Worm (Caenorhabditis elegans) whole organism, late embryonic: ENCODE measurements around the gene R10E11.5.

Source experiments
- fax-1 ChIP-seq: sonication (generic microtip); optimal IDR thresholded peaks from 2 replicates; lab custom pipeline; 2016; ENCODE audit warnings: missing genotype, missing genetic modification characterization, missing compliant biosample characterization
- hlh-30 ChIP-seq: sonication (generic microtip); optimal IDR thresholded peaks from 2 replicates; lab custom pipeline; 2017; ENCODE audit warnings: antibody characterized with exemption, missing genetic modification characterization, missing compliant biosample characterization; ENCODE audit not compliant: insufficient read depth

DNA sequence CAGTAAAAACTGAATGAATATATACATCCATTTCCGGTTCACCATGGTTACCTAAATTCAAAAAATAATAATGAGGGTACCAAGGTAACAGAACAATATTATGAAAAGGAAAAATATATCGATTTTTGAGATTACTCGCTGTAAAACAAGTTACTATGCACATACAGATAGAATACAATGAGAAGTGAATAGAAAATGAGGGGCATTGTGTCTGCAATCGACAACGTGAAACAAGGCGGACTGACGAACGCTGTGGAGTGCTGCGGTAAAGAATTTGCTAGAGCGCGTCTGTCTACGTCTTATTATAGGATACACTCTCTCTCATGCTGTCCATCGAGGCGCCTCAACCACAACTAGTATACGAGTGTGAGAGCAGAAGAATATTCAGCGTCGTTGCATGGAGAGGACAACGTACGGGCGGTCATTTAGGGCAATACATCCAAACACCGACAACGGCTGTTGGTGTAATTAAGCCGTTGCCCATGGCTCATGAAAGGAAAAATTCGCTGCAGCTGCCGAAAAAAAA lies 27.7 kb upstream of the R10E11.5 start, which contains the start of gene cnx-1:
- peak; percentile 3 for TF ChIP-seq hlh-30 (tag; lab: Kevin White, UChicago)
- TF ChIP-seq fax-1 (tag; lab: Kevin White, UChicago), result no peak
